Fruit fly (Drosophila melanogaster): ENCODE data around the gene Uros2.

- TF ChIP-seq Dll (optimal IDR thresholded peaks at IDR 0.05) (no peak), usp (GFP tag; optimal IDR thresholded peaks at IDR 0.05) (no peak), pan (optimal IDR thresholded peaks at IDR 0.05) (no peak), psq (optimal IDR thresholded peaks at IDR 0.05) (no peak), CG8478 (optimal IDR thresholded peaks at IDR 0.05) (no peak), EcR (GFP tag; optimal IDR thresholded peaks at IDR 0.05) (no peak)
These were observed 13.1 kb upstream of the Uros2 start, which contains the start of gene CG45207 for dm6 chr3R:15775242-15775641.

All from whole organism.